Worm (Caenorhabditis elegans) whole organism, young adult: ENCODE measurements around the gene acy-4.

Experiments
- F23B12.7 ChIP-seq: sonication (generic microtip); optimal IDR thresholded peaks from 2 replicates; lab custom pipeline; 2017; ENCODE audit warnings: missing genetic modification characterization, mild to moderate bottlenecking, missing compliant biosample characterization, antibody characterized with exemption, moderate library complexity; ENCODE audit not compliant: insufficient read depth
- F52B5.7 ChIP-seq: sonication (generic microtip); optimal IDR thresholded peaks from 2 replicates; lab custom pipeline; 2016; ENCODE audit warnings: mild to moderate bottlenecking, missing genetic modification characterization, missing compliant biosample characterization
- ceh-79 ChIP-seq: sonication (generic microtip); optimal IDR thresholded peaks from 2 replicates; lab custom pipeline; 2017; ENCODE audit warnings: mild to moderate bottlenecking, missing genetic modification characterization, missing compliant biosample characterization
- let-526 ChIP-seq: fragments of 200-800 bp; sonication (Bioruptor generic); IDR thresholded peaks from 2 replicates; pipeline ENCODE4 v1.3.6; 2022; ENCODE audit warnings: missing genetic modification reagents, missing genetic modification characterization, missing compliant biosample characterization
- nhr-27 ChIP-seq: fragments of 200-800 bp; sonication (Bioruptor generic); optimal IDR thresholded peaks from 2 replicates; lab custom pipeline; 2018; ENCODE audit warnings: mild to moderate bottlenecking, missing genetic modification characterization, moderate library complexity, missing compliant biosample characterization
- rcor-1 ChIP-seq: fragments of 200-800 bp; sonication (Bioruptor generic); IDR thresholded peaks from 2 replicates; pipeline ENCODE4 v1.3.6; 2022; ENCODE audit warnings: missing genetic modification reagents, missing genetic modification characterization, missing compliant biosample characterization
- unc-130 ChIP-seq: sonication (generic microtip); optimal IDR thresholded peaks from 2 replicates; lab custom pipeline; 2016; ENCODE audit warnings: missing genetic modification reagents, missing genetic modification characterization, missing compliant biosample characterization

- TF ChIP-seq ceh-79 (tag; lab: Kevin White, UChicago): no peak
- no peak for TF ChIP-seq F23B12.7 (tag; lab: Kevin White, UChicago)
- no peak for TF ChIP-seq rcor-1 (GFP tag; lab: Robert Waterston, UW)
- TF ChIP-seq F52B5.7 (tag; lab: Kevin White, UChicago): no peak
- TF ChIP-seq nhr-27 (tag; lab: Kevin White, UChicago): no peak
- TF ChIP-seq let-526 (GFP tag; lab: Robert Waterston, UW): no peak
- no peak for TF ChIP-seq unc-130 (GFP tag; lab: Kevin White, UChicago)
These were observed 17.6 kb downstream of the acy-4 start, which contains the start of gene lrpc-1 for ce11 chrV:5613109-5613508.
